Worm (Caenorhabditis elegans) whole organism, L4 larva: ENCODE data around the gene W04E12.9.
A peak's percentile ranks its signal among the peaks of the same experiment; 100 is the strongest.

Experiments
- F26F4.8 ChIP-seq: fragments of 200-800 bp; sonication (Bioruptor generic); conservative IDR thresholded peaks from 2 replicates; pipeline ENCODE4 v1.3.6; 2022; ENCODE audit warnings: missing genetic modification characterization, missing compliant biosample characterization
- F44E2.7 ChIP-seq: fragments of 200-800 bp; sonication (Bioruptor generic); IDR thresholded peaks from 2 replicates; pipeline ENCODE4 v2.1.2; 2022; ENCODE audit warnings: missing genetic modification characterization, missing compliant biosample characterization
- F49E8.2 ChIP-seq: sonication (generic microtip); optimal IDR thresholded peaks from 2 replicates; lab custom pipeline; 2016; ENCODE audit warnings: missing compliant biosample characterization, mild to moderate bottlenecking, missing genetic modification characterization, borderline replicate concordance
- R02D3.7 ChIP-seq: fragments of 150-350 bp; sonication (generic microtip); optimal IDR thresholded peaks from 3 replicates; lab custom pipeline; 2014; ENCODE audit warnings: missing biosample characterization, missing genetic modification characterization
- T20F7.1 ChIP-seq: fragments of 200-800 bp; sonication (Bioruptor generic); optimal IDR thresholded peaks from 2 replicates; lab custom pipeline; 2018; ENCODE audit warnings: mild to moderate bottlenecking, missing genetic modification characterization, missing compliant biosample characterization
- Y48G9A.11 ChIP-seq: fragments of 200-800 bp; sonication (Bioruptor generic); IDR thresholded peaks from 2 replicates; pipeline ENCODE4 v1.3.6; 2022; ENCODE audit warnings: missing genetic modification reagents, missing genetic modification characterization, missing compliant biosample characterization
- Y5F2A.4 ChIP-seq: fragments of 200-800 bp; sonication (Bioruptor generic); optimal IDR thresholded peaks from 2 replicates; lab custom pipeline; 2018; ENCODE audit warnings: mild to moderate bottlenecking, missing genetic modification characterization, missing compliant biosample characterization
- ZK337.2 ChIP-seq: fragments of 200-800 bp; sonication (Bioruptor generic); IDR thresholded peaks from 2 replicates; pipeline ENCODE4 v1.3.6; 2022; ENCODE audit warnings: missing genetic modification reagents, missing genetic modification characterization, missing compliant biosample characterization
- ceh-20 ChIP-seq: fragments of 200-800 bp; sonication (Bioruptor generic); IDR thresholded peaks from 2 replicates; pipeline ENCODE4 v1.3.6; 2022; ENCODE audit warnings: missing genetic modification reagents, missing genetic modification characterization, missing compliant biosample characterization
- ceh-32 ChIP-seq: sonication (generic microtip); optimal IDR thresholded peaks from 2 replicates; lab custom pipeline; 2016; ENCODE audit warnings: mild to moderate bottlenecking, missing genetic modification characterization, missing compliant biosample characterization; ENCODE audit not compliant: poor library complexity
- ceh-44 ChIP-seq: fragments of 200-800 bp; sonication (Bioruptor generic); IDR thresholded peaks from 2 replicates; pipeline ENCODE4 v1.3.6; 2022; ENCODE audit warnings: missing genetic modification reagents, missing genetic modification characterization, missing compliant biosample characterization
- ceh-62 ChIP-seq: sonication (generic microtip); optimal IDR thresholded peaks from 2 replicates; lab custom pipeline; 2017; ENCODE audit warnings: missing biosample characterization, missing genetic modification characterization
- ceh-82 ChIP-seq: sonication (generic microtip); optimal IDR thresholded peaks from 2 replicates; lab custom pipeline; 2017; ENCODE audit warnings: missing biosample characterization, missing genetic modification characterization
- ces-1 ChIP-seq: fragments of 150-350 bp; sonication (generic microtip); optimal IDR thresholded peaks from 4 replicates; lab custom pipeline; 2014; ENCODE audit warnings: missing biosample characterization, missing genetic modification reagents, missing genetic modification characterization
- daf-16 ChIP-seq, 3 experiments: sonication (generic microtip); optimal IDR thresholded peaks; 2 replicates each; lab custom pipeline; 2016 to 2017; ENCODE audit warnings: missing genetic modification characterization in 3 of 3, missing genetic modification reagents in 3 of 3, mild to moderate bottlenecking in 2 of 3, missing compliant biosample characterization in 2 of 3, missing biosample characterization in 1 of 3, moderate library complexity in 1 of 3
- daf-19 ChIP-seq: fragments of 200-800 bp; sonication (Bioruptor generic); conservative IDR thresholded peaks from 2 replicates; pipeline ENCODE4 v1.3.6; 2022; ENCODE audit warnings: missing genetic modification characterization, missing compliant biosample characterization
- daf-8 ChIP-seq: fragments of 200-800 bp; sonication (Bioruptor generic); IDR thresholded peaks from 2 replicates; pipeline ENCODE4 v1.3.6; 2022; ENCODE audit warnings: missing genetic modification characterization, missing compliant biosample characterization
- dmd-9 ChIP-seq: fragments of 200-800 bp; sonication (Bioruptor generic); IDR thresholded peaks from 2 replicates; pipeline ENCODE4 v1.3.6; 2022; ENCODE audit warnings: missing genetic modification reagents, missing genetic modification characterization, missing compliant biosample characterization
- dpl-1 ChIP-seq: fragments of 150-350 bp; optimal IDR thresholded peaks from 2 replicates; lab custom pipeline; 2014; ENCODE audit warnings: missing biosample characterization, missing genetic modification reagents, missing genetic modification characterization
- egl-43 ChIP-seq: fragments of 200-800 bp; sonication (Bioruptor generic); IDR thresholded peaks from 2 replicates; pipeline ENCODE4 v1.3.6; 2022; ENCODE audit warnings: missing genetic modification reagents, missing genetic modification characterization, missing compliant biosample characterization
- fkh-10 ChIP-seq: fragments of 150-350 bp; optimal IDR thresholded peaks from 2 replicates; lab custom pipeline; 2014; ENCODE audit warnings: missing biosample characterization, missing genetic modification reagents, missing genetic modification characterization
- gei-8 ChIP-seq: fragments of 200-800 bp; sonication (Bioruptor generic); optimal IDR thresholded peaks from 2 replicates; lab custom pipeline; 2018; ENCODE audit warnings: mild to moderate bottlenecking, missing genetic modification characterization, missing compliant biosample characterization
- hif-1 ChIP-seq, 2 experiments: sonication (generic microtip); optimal IDR thresholded peaks; 2 replicates each; lab custom pipeline; 2016 to 2017; ENCODE audit warnings: missing compliant biosample characterization in 2 of 2, missing genetic modification characterization in 2 of 2, missing genetic modification reagents in 2 of 2, missing genotype in 2 of 2, mild to moderate bottlenecking in 1 of 2
- jun-1 ChIP-seq: fragments of 150-350 bp; optimal IDR thresholded peaks from 2 replicates; lab custom pipeline; 2014; ENCODE audit warnings: missing biosample characterization, missing genetic modification reagents, missing genetic modification characterization
- lin-1 ChIP-seq: fragments of 200-800 bp; sonication (Bioruptor generic); IDR thresholded peaks from 2 replicates; pipeline ENCODE4 v1.3.6; 2022; ENCODE audit warnings: missing genetic modification reagents, missing genetic modification characterization, missing compliant biosample characterization
- lin-13 ChIP-seq: fragments of 150-350 bp; optimal IDR thresholded peaks from 2 replicates; lab custom pipeline; 2014; ENCODE audit warnings: missing biosample characterization, missing genetic modification reagents, missing genetic modification characterization
- lin-15B ChIP-seq: fragments of 150-350 bp; sonication (generic microtip); optimal IDR thresholded peaks from 3 replicates; lab custom pipeline; 2014; ENCODE audit warnings: missing biosample characterization, missing genetic modification characterization
- lin-39 ChIP-seq: fragments of 150-350 bp; optimal IDR thresholded peaks from 2 replicates; lab custom pipeline; 2014; ENCODE audit warnings: missing biosample characterization, missing genetic modification reagents, missing genetic modification characterization
- lsy-2 ChIP-seq, 2 experiments: fragments of 150-350 bp in 1 of 2; sonication (generic microtip) in 1 of 2; optimal IDR thresholded peaks; 2 replicates each; lab custom pipeline; 2014 to 2017; ENCODE audit warnings: missing biosample characterization in 2 of 2, missing genetic modification characterization in 2 of 2
- madf-5 ChIP-seq, 2 experiments: fragments of 200-800 bp; sonication (Bioruptor generic); IDR thresholded peaks; 2 replicates each; pipeline ENCODE4 v1.3.6; 2022; ENCODE audit warnings: missing compliant biosample characterization in 2 of 2, missing genetic modification characterization in 2 of 2
- mdt-29 ChIP-seq: fragments of 200-800 bp; sonication (Bioruptor generic); IDR thresholded peaks from 2 replicates; pipeline ENCODE4 v1.3.6; 2022; ENCODE audit warnings: missing genetic modification reagents, missing genetic modification characterization, missing compliant biosample characterization
- mxl-2 ChIP-seq: fragments of 200-800 bp; sonication (Bioruptor generic); conservative IDR thresholded peaks from 2 replicates; pipeline ENCODE4 v1.3.6; 2022; ENCODE audit warnings: missing genetic modification reagents, missing genetic modification characterization, missing compliant biosample characterization
- mxl-3 ChIP-seq: fragments of 200-800 bp; sonication (Bioruptor generic); optimal IDR thresholded peaks from 2 replicates; lab custom pipeline; 2018; ENCODE audit warnings: mild to moderate bottlenecking, missing genetic modification characterization, missing compliant biosample characterization
- nhr-102 ChIP-seq: sonication (generic microtip); optimal IDR thresholded peaks from 2 replicates; lab custom pipeline; 2016; ENCODE audit warnings: mild to moderate bottlenecking, missing genetic modification characterization, moderate library complexity, missing compliant biosample characterization
- nhr-237 ChIP-seq: sonication (generic microtip); optimal IDR thresholded peaks from 2 replicates; lab custom pipeline; 2017; ENCODE audit warnings: missing biosample characterization, missing genetic modification characterization
- nhr-28 ChIP-seq: fragments of 150-350 bp; optimal IDR thresholded peaks from 2 replicates; lab custom pipeline; 2014; ENCODE audit warnings: missing biosample characterization, missing genetic modification characterization
- nhr-41 ChIP-seq: fragments of 200-800 bp; sonication (Bioruptor generic); IDR thresholded peaks from 2 replicates; pipeline ENCODE4 v1.3.6; 2022; ENCODE audit warnings: missing genetic modification reagents, missing genetic modification characterization, missing compliant biosample characterization
- nhr-42 ChIP-seq: fragments of 200-800 bp; sonication (Bioruptor generic); IDR thresholded peaks from 2 replicates; pipeline ENCODE4 v1.3.6; 2022; ENCODE audit warnings: missing genetic modification characterization, missing compliant biosample characterization
- pqm-1 ChIP-seq: sonication (generic microtip); optimal IDR thresholded peaks from 2 replicates; lab custom pipeline; 2017; ENCODE audit warnings: missing biosample characterization, missing genetic modification characterization
- sdz-12 ChIP-seq: fragments of 200-800 bp; sonication (Bioruptor generic); optimal IDR thresholded peaks from 2 replicates; lab custom pipeline; 2018; ENCODE audit warnings: mild to moderate bottlenecking, missing genetic modification characterization, missing compliant biosample characterization
- set-16 ChIP-seq: fragments of 200-800 bp; sonication (Bioruptor generic); IDR thresholded peaks from 2 replicates; pipeline ENCODE4 v1.3.6; 2022; ENCODE audit warnings: missing genetic modification reagents, missing genetic modification characterization, missing compliant biosample characterization
- snpc-4 ChIP-seq: fragments of 150-350 bp; optimal IDR thresholded peaks from 2 replicates; lab custom pipeline; 2014; ENCODE audit warnings: missing biosample characterization, missing genetic modification characterization
- spr-3 ChIP-seq: fragments of 200-800 bp; sonication (Bioruptor generic); optimal IDR thresholded peaks from 2 replicates; lab custom pipeline; 2018; ENCODE audit warnings: mild to moderate bottlenecking, missing genetic modification characterization, missing compliant biosample characterization
- tra-1 ChIP-seq: fragments of 200-800 bp; sonication (Bioruptor generic); IDR thresholded peaks from 2 replicates; pipeline ENCODE4 v1.3.6; 2022; ENCODE audit warnings: missing genetic modification reagents, missing genetic modification characterization, missing compliant biosample characterization
- unc-130 ChIP-seq: sonication (generic microtip); optimal IDR thresholded peaks from 2 replicates; lab custom pipeline; 2016; ENCODE audit warnings: missing genetic modification reagents, missing genetic modification characterization, missing compliant biosample characterization
- unc-62 ChIP-seq, 3 experiments: fragments of 150-350 bp in 1 of 3; sonication (generic microtip); optimal IDR thresholded peaks in 2 of 3; peaks in 1 of 3; 1 replicate in 1 of 3; 2 replicates in 2 of 3; lab custom pipeline; 2014 to 2017; ENCODE audit warnings: missing biosample characterization in 3 of 3, missing genetic modification characterization in 3 of 3, missing genetic modification reagents in 3 of 3, missing genotype in 1 of 3
- vab-7 ChIP-seq: fragments of 200-800 bp; sonication (Bioruptor generic); IDR thresholded peaks from 2 replicates; pipeline ENCODE4 v1.3.6; 2022; ENCODE audit warnings: missing genetic modification reagents, missing genetic modification characterization, missing compliant biosample characterization
- zfp-2 ChIP-seq: sonication (generic microtip); optimal IDR thresholded peaks from 2 replicates; lab custom pipeline; 2016; ENCODE audit warnings: mild to moderate bottlenecking, missing genetic modification characterization, missing compliant biosample characterization
- ztf-11 ChIP-seq: fragments of 150-350 bp; optimal IDR thresholded peaks from 2 replicates; lab custom pipeline; 2014; ENCODE audit warnings: missing biosample characterization, missing genetic modification characterization

The W04E12.9 gene

ce11 chrV:19719253-19719652 is 37.1 kb upstream of the W04E12.9 start, which contains the start of gene Y116F11A.6:
Y116F11A.6 (plus strand) TSS chrV:19719553.
- no peak for TF ChIP-seq sdz-12
- TF ChIP-seq fkh-10 (GFP tag; lab: Kevin White, UChicago): no peak
- no peak for TF ChIP-seq ceh-32 (tag; lab: Kevin White, UChicago)
- TF ChIP-seq madf-5 (GFP tag; IDR thresholded peaks at IDR 0.05; lab: Robert Waterston, UW): no peak
- TF ChIP-seq F49E8.2 (tag; lab: Kevin White, UChicago): no peak
- TF ChIP-seq daf-19: no peak
- TF ChIP-seq F44E2.7 (GFP tag; lab: Robert Waterston, UW): no peak

- no peak for TF ChIP-seq lsy-2 (tag; optimal IDR thresholded peaks at IDR 0.05; lab: Kevin White, UChicago)
- TF ChIP-seq nhr-102 (tag; lab: Kevin White, UChicago): no peak
- no peak for TF ChIP-seq dpl-1
- no peak for TF ChIP-seq jun-1
- no peak for TF ChIP-seq ces-1 (GFP tag; lab: Kevin White, UChicago)
- no peak for TF ChIP-seq unc-130
- TF ChIP-seq tra-1 (GFP tag; lab: Robert Waterston, UW): peak; percentile 43; the same call in 1 of the 2 replicates
- peak in 1 of 2 experiments; percentile 83 for TF ChIP-seq unc-62 (GFP tag; optimal IDR thresholded peaks at IDR 0.05 in 1 of 2; lab: Kevin White, UChicago)
- no peak for TF ChIP-seq unc-62 (tag; optimal IDR thresholded peaks at IDR 0.05; lab: Kevin White, UChicago)
- 0 out of 2 replicates have a peak, but pooled peaks have one; percentile 20 for TF ChIP-seq lin-1 (GFP tag; lab: Robert Waterston, UW)
- TF ChIP-seq R02D3.7 (tag; lab: Kevin White, UChicago): no peak
- TF ChIP-seq set-16 (GFP tag; lab: Robert Waterston, UW): peak; percentile 64
- TF ChIP-seq daf-8 (GFP tag; lab: Robert Waterston, UW): no peak
- TF ChIP-seq nhr-28: no peak
- no peak for TF ChIP-seq lin-39 (tag; lab: Kevin White, UChicago)
- TF ChIP-seq Y5F2A.4: peak; percentile 35
- no peak for TF ChIP-seq nhr-237
- TF ChIP-seq mxl-2 (GFP tag; lab: Robert Waterston, UW): no peak
- no peak for TF ChIP-seq lin-15B
- no peak for TF ChIP-seq ZK337.2 (GFP tag; lab: Robert Waterston, UW)
- no peak for TF ChIP-seq ceh-62
- no peak for TF ChIP-seq ceh-44 (GFP tag; lab: Robert Waterston, UW)
- no peak for TF ChIP-seq pqm-1
- no peak for TF ChIP-seq nhr-41 (GFP tag; lab: Robert Waterston, UW)
- no peak for TF ChIP-seq ceh-20 (GFP tag; lab: Robert Waterston, UW)
- no peak for TF ChIP-seq gei-8
- TF ChIP-seq F26F4.8: 0 out of 2 replicates have a peak, but pooled peaks have one; percentile 39
- TF ChIP-seq snpc-4 (tag; lab: Kevin White, UChicago): no peak
- TF ChIP-seq hif-1 (tag; optimal IDR thresholded peaks at IDR 0.05; lab: Kevin White, UChicago): no peak
- TF ChIP-seq vab-7 (GFP tag; lab: Robert Waterston, UW): 0 out of 2 replicates have a peak, but pooled peaks have one; percentile 44
- TF ChIP-seq lin-13 (GFP tag; lab: Kevin White, UChicago): no peak
- TF ChIP-seq egl-43 (GFP tag; lab: Robert Waterston, UW): peak; percentile 87
- TF ChIP-seq Y48G9A.11: no peak
- no peak for TF ChIP-seq ceh-82 (tag; lab: Kevin White, UChicago)
- TF ChIP-seq daf-16 (GFP tag; optimal IDR thresholded peaks at IDR 0.05; lab: Kevin White, UChicago): peak in 1 of 2 experiments; percentile 9
- TF ChIP-seq daf-16 (tag; optimal IDR thresholded peaks at IDR 0.05; lab: Kevin White, UChicago): no peak
- TF ChIP-seq T20F7.1 (GFP tag; lab: Kevin White, UChicago): no peak
- no peak for TF ChIP-seq spr-3 (GFP tag; lab: Kevin White, UChicago)
- TF ChIP-seq dmd-9 (GFP tag; lab: Robert Waterston, UW): 0 out of 2 replicates have a peak, but pooled peaks have one; percentile 42
- 0 out of 2 replicates have a peak, but pooled peaks have one; percentile 51 for TF ChIP-seq nhr-42 (GFP tag; lab: Robert Waterston, UW)
- TF ChIP-seq mdt-29 (GFP tag; lab: Robert Waterston, UW): no peak
- no peak for TF ChIP-seq ztf-11 (tag; lab: Kevin White, UChicago)
- TF ChIP-seq zfp-2 (tag; lab: Kevin White, UChicago): no peak
- no peak for TF ChIP-seq mxl-3 (GFP tag; lab: Kevin White, UChicago)
Observed at ce11 chrV:19722881-19723280, 33.5 kb upstream of the W04E12.9 start.
